Worm (Caenorhabditis elegans) whole organism, mixed stage, embryonic: ENCODE data around the gene F28F9.2.

ENCODE experiments used
- ceh-83 ChIP-seq: fragments of 200-800 bp; sonication (Bioruptor generic); optimal IDR thresholded peaks from 2 replicates; lab custom pipeline; 2018; ENCODE audit warnings: mild to moderate bottlenecking, missing genetic modification characterization, missing compliant biosample characterization
- ces-1 ChIP-seq: fragments of 150-350 bp; optimal IDR thresholded peaks from 2 replicates; lab custom pipeline; 2014; ENCODE audit warnings: missing biosample characterization, missing genetic modification reagents, missing genetic modification characterization
- elt-3 ChIP-seq: fragments of 150-350 bp; optimal IDR thresholded peaks from 2 replicates; lab custom pipeline; 2014; ENCODE audit warnings: missing biosample characterization, missing genetic modification characterization
- flh-1 ChIP-seq: fragments of 200-800 bp; sonication (Bioruptor generic); optimal IDR thresholded peaks from 2 replicates; lab custom pipeline; 2018; ENCODE audit warnings: mild to moderate bottlenecking, missing genetic modification characterization, moderate library complexity, missing compliant biosample characterization
- mab-5 ChIP-seq: fragments of 150-350 bp; optimal IDR thresholded peaks from 2 replicates; lab custom pipeline; 2014; ENCODE audit warnings: missing biosample characterization, missing genetic modification characterization
- mls-2 ChIP-seq: sonication (generic microtip); optimal IDR thresholded peaks from 2 replicates; lab custom pipeline; 2016; ENCODE audit warnings: mild to moderate bottlenecking, missing genetic modification characterization, moderate library complexity, missing compliant biosample characterization
- nhr-76 ChIP-seq: sonication (generic microtip); optimal IDR thresholded peaks from 2 replicates; lab custom pipeline; 2017; ENCODE audit warnings: missing biosample characterization, missing genetic modification characterization
- pha-4 ChIP-seq: fragments of 150-350 bp; optimal IDR thresholded peaks from 2 replicates; lab custom pipeline; 2018; ENCODE audit warnings: missing biosample characterization, missing genetic modification reagents, missing genetic modification characterization
- unc-39 ChIP-seq: fragments of 150-350 bp; optimal IDR thresholded peaks from 2 replicates; lab custom pipeline; 2014; ENCODE audit warnings: missing biosample characterization, missing genetic modification characterization

ce11 chrIV:3885369-3885768, 45.8 kb downstream of the F28F9.2 start, which contains the start of gene oac-22:
- TF ChIP-seq mab-5 (tag; lab: Kevin White, UChicago) = no peak
- TF ChIP-seq nhr-76 = no peak
- TF ChIP-seq ceh-83 (GFP tag; lab: Kevin White, UChicago) = no peak
- no peak for TF ChIP-seq pha-4 (tag; lab: Kevin White, UChicago)
- no peak for TF ChIP-seq elt-3 (tag; lab: Kevin White, UChicago)
- TF ChIP-seq flh-1 = no peak
- TF ChIP-seq ces-1 (GFP tag; lab: Kevin White, UChicago) = no peak
- no peak for TF ChIP-seq unc-39 (tag; lab: Kevin White, UChicago)
- TF ChIP-seq mls-2 (tag; lab: Kevin White, UChicago) = no peak
